Worm (Caenorhabditis elegans) whole organism, young adult: ENCODE results near the gene F20D6.2.

Experiments
- B0261.1 ChIP-seq: sonication (generic microtip); optimal IDR thresholded peaks from 2 replicates; lab custom pipeline; 2016; ENCODE audit warnings: mild to moderate bottlenecking, missing genetic modification characterization, moderate library complexity, missing compliant biosample characterization
- D2030.7 ChIP-seq: fragments of 200-800 bp; sonication (Bioruptor generic); IDR thresholded peaks from 2 replicates; pipeline ENCODE4 v1.3.6; 2022; ENCODE audit warnings: missing genetic modification reagents, missing genetic modification characterization, missing compliant biosample characterization
- F22D6.2 ChIP-seq: sonication (generic microtip); optimal IDR thresholded peaks from 2 replicates; lab custom pipeline; 2016; ENCODE audit warnings: mild to moderate bottlenecking, missing genetic modification characterization, missing compliant biosample characterization
- F57C9.4 ChIP-seq: sonication (generic microtip); optimal IDR thresholded peaks from 2 replicates; lab custom pipeline; 2017; ENCODE audit warnings: mild to moderate bottlenecking, missing genetic modification characterization, missing compliant biosample characterization
- Y56A3A.18 ChIP-seq: fragments of 200-800 bp; sonication (Bioruptor generic); IDR thresholded peaks from 2 replicates; pipeline ENCODE4 v1.3.6; 2022; ENCODE audit warnings: missing genetic modification reagents, missing genetic modification characterization, missing compliant biosample characterization
- Y67H2A.10 ChIP-seq: fragments of 200-800 bp; sonication (Bioruptor generic); conservative IDR thresholded peaks from 2 replicates; pipeline ENCODE4 v1.3.6; 2022; ENCODE audit warnings: missing genetic modification reagents, missing genetic modification characterization, missing compliant biosample characterization
- Y79H2A.3 ChIP-seq: fragments of 200-800 bp; sonication (Bioruptor generic); conservative IDR thresholded peaks from 2 replicates; pipeline ENCODE4 v1.3.6; 2022; ENCODE audit warnings: missing genetic modification reagents, missing genetic modification characterization, missing compliant biosample characterization
- aptf-3 ChIP-seq: fragments of 200-800 bp; sonication (Bioruptor generic); IDR thresholded peaks from 2 replicates; pipeline ENCODE4 v1.3.6; 2022; ENCODE audit warnings: missing genetic modification characterization, missing compliant biosample characterization
- atf-7 ChIP-seq: sonication (generic microtip); optimal IDR thresholded peaks from 2 replicates; lab custom pipeline; 2017; ENCODE audit warnings: mild to moderate bottlenecking, missing genetic modification characterization, missing compliant biosample characterization
- attf-3 ChIP-seq: fragments of 200-800 bp; sonication (Bioruptor generic); conservative IDR thresholded peaks from 2 replicates; pipeline ENCODE4 v1.3.6; 2022; ENCODE audit warnings: missing genetic modification reagents, missing genetic modification characterization, missing compliant biosample characterization
- cebp-1 ChIP-seq, 2 experiments: fragments of 200-800 bp in 1 of 2; sonication (Bioruptor generic) in 1 of 2; sonication (generic microtip) in 1 of 2; IDR thresholded peaks in 1 of 2; optimal IDR thresholded peaks in 1 of 2; 2 replicates each; pipeline versions ENCODE4 v1.3.6 to Lab custom; 2017 to 2022; ENCODE audit warnings: missing compliant biosample characterization in 2 of 2, missing genetic modification characterization in 2 of 2, mild to moderate bottlenecking in 1 of 2, missing genetic modification reagents in 1 of 2, moderate library complexity in 1 of 2
- cebp-2 ChIP-seq: fragments of 200-800 bp; sonication (Bioruptor generic); IDR thresholded peaks from 2 replicates; pipeline ENCODE4 v1.3.6; 2022; ENCODE audit warnings: missing genetic modification characterization, missing compliant biosample characterization
- ceh-27 ChIP-seq: fragments of 200-800 bp; sonication (Bioruptor generic); optimal IDR thresholded peaks from 2 replicates; lab custom pipeline; 2018; ENCODE audit warnings: mild to moderate bottlenecking, missing genetic modification characterization, moderate library complexity, missing compliant biosample characterization
- ceh-91 ChIP-seq: fragments of 200-800 bp; sonication (Bioruptor generic); IDR thresholded peaks from 2 replicates; pipeline ENCODE4 v1.3.6; 2022; ENCODE audit warnings: missing genetic modification reagents, missing genetic modification characterization, missing compliant biosample characterization
- chd-7 ChIP-seq: sonication (generic microtip); optimal IDR thresholded peaks from 2 replicates; lab custom pipeline; 2016; ENCODE audit warnings: mild to moderate bottlenecking, missing genetic modification characterization, moderate library complexity, missing compliant biosample characterization
- dox-1 ChIP-seq: fragments of 200-800 bp; sonication (Bioruptor generic); IDR thresholded peaks from 2 replicates; pipeline ENCODE4 v1.3.6; 2022; ENCODE audit warnings: missing genetic modification reagents, missing genetic modification characterization, missing compliant biosample characterization
- egrh-3 ChIP-seq: fragments of 200-800 bp; sonication (Bioruptor generic); IDR thresholded peaks from 2 replicates; pipeline ENCODE4 v1.3.6; 2022; ENCODE audit warnings: missing genetic modification reagents, missing genetic modification characterization, missing compliant biosample characterization
- ekl-4 ChIP-seq: fragments of 200-800 bp; sonication (Bioruptor generic); IDR thresholded peaks from 2 replicates; pipeline ENCODE4 v1.3.6; 2022; ENCODE audit warnings: missing genetic modification reagents, missing genetic modification characterization, missing compliant biosample characterization
- ets-4 ChIP-seq: fragments of 200-800 bp; sonication (Bioruptor generic); optimal IDR thresholded peaks from 2 replicates; lab custom pipeline; 2018; ENCODE audit warnings: mild to moderate bottlenecking, missing genetic modification characterization, missing compliant biosample characterization
- hlh-12 ChIP-seq: sonication (generic microtip); optimal IDR thresholded peaks from 2 replicates; lab custom pipeline; 2016; ENCODE audit warnings: missing genetic modification characterization, missing compliant biosample characterization
- hmg-1.2 ChIP-seq: fragments of 200-800 bp; sonication (Bioruptor generic); IDR thresholded peaks from 2 replicates; pipeline ENCODE4 v1.3.6; 2022; ENCODE audit warnings: missing genetic modification reagents, missing genetic modification characterization, missing compliant biosample characterization
- hrde-1 ChIP-seq: sonication (generic microtip); optimal IDR thresholded peaks from 2 replicates; lab custom pipeline; 2016; ENCODE audit warnings: missing genetic modification characterization, mild to moderate bottlenecking, missing compliant biosample characterization, moderate library complexity, missing genotype, missing genetic modification reagents, borderline replicate concordance
- let-607 ChIP-seq, 2 experiments: fragments of 200-800 bp in 1 of 2; sonication (Bioruptor generic) in 1 of 2; sonication (generic microtip) in 1 of 2; optimal IDR thresholded peaks; 2 replicates each; lab custom pipeline; 2016 to 2018; ENCODE audit warnings: mild to moderate bottlenecking in 2 of 2, missing compliant biosample characterization in 2 of 2, missing genetic modification characterization in 2 of 2, moderate library complexity in 2 of 2, missing genotype in 1 of 2
- lin-40 ChIP-seq: sonication (generic microtip); optimal IDR thresholded peaks from 2 replicates; lab custom pipeline; 2016; ENCODE audit warnings: missing genetic modification characterization, mild to moderate bottlenecking, missing compliant biosample characterization, missing genotype, missing genetic modification reagents
- lsl-1 ChIP-seq: fragments of 200-800 bp; sonication (Bioruptor generic); optimal IDR thresholded peaks from 2 replicates; lab custom pipeline; 2018; ENCODE audit warnings: mild to moderate bottlenecking, missing genetic modification characterization, moderate library complexity, missing compliant biosample characterization
- madf-10 ChIP-seq: sonication (generic microtip); optimal IDR thresholded peaks from 2 replicates; lab custom pipeline; 2016; ENCODE audit warnings: mild to moderate bottlenecking, missing genetic modification characterization, missing compliant biosample characterization
- madf-3 ChIP-seq: fragments of 200-800 bp; sonication (Bioruptor generic); IDR thresholded peaks from 2 replicates; pipeline ENCODE4 v1.3.6; 2022; ENCODE audit warnings: missing genetic modification reagents, missing genetic modification characterization, missing compliant biosample characterization
- nhr-120 ChIP-seq: fragments of 200-800 bp; sonication (Bioruptor generic); IDR thresholded peaks from 2 replicates; pipeline ENCODE4 v1.3.6; 2022; ENCODE audit warnings: missing genetic modification characterization, missing compliant biosample characterization
- nhr-80 ChIP-seq: sonication (generic microtip); optimal IDR thresholded peaks from 2 replicates; lab custom pipeline; 2016; ENCODE audit warnings: missing genetic modification characterization, missing compliant biosample characterization
- sdz-38 ChIP-seq: sonication (generic microtip); optimal IDR thresholded peaks from 2 replicates; lab custom pipeline; 2016; ENCODE audit warnings: missing genotype, missing genetic modification characterization, missing compliant biosample characterization
- sea-2 ChIP-seq: fragments of 200-800 bp; sonication (Bioruptor generic); IDR thresholded peaks from 2 replicates; pipeline ENCODE4 v1.3.6; 2022; ENCODE audit warnings: missing genetic modification characterization, missing compliant biosample characterization
- snpc-1.1 ChIP-seq: sonication (generic microtip); optimal IDR thresholded peaks from 2 replicates; lab custom pipeline; 2017; ENCODE audit warnings: missing genetic modification characterization, mild to moderate bottlenecking, missing compliant biosample characterization, antibody characterized with exemption, moderate library complexity, missing genotype, missing genetic modification reagents; ENCODE audit not compliant: insufficient read depth
- snpc-4 ChIP-seq, 5 experiments: fragments of 150-350 bp in 1 of 5; sonication (generic microtip) in 4 of 5; optimal IDR thresholded peaks; 2 replicates each; lab custom pipeline; 2014 to 2018; ENCODE audit warnings: missing genetic modification characterization in 5 of 5, missing biosample characterization in 3 of 5, antibody characterized with exemption in 2 of 5, mild to moderate bottlenecking in 2 of 5, missing compliant biosample characterization in 2 of 5, missing genotype in 2 of 5, moderate library complexity in 2 of 5, missing genetic modification reagents in 1 of 5
- tbp1 ChIP-seq: fragments of 200-800 bp; sonication (Bioruptor generic); optimal IDR thresholded peaks from 2 replicates; lab custom pipeline; 2018; ENCODE audit warnings: mild to moderate bottlenecking, missing genetic modification characterization, missing compliant biosample characterization
- tlf-1 ChIP-seq: fragments of 200-800 bp; sonication (Bioruptor generic); optimal IDR thresholded peaks from 2 replicates; lab custom pipeline; 2018; ENCODE audit warnings: mild to moderate bottlenecking, missing genetic modification characterization, missing compliant biosample characterization
- unc-62 ChIP-seq: fragments of 150-350 bp; optimal IDR thresholded peaks from 2 replicates; lab custom pipeline; 2014; ENCODE audit warnings: missing biosample characterization, missing genetic modification reagents, missing genetic modification characterization
- zim-3 ChIP-seq: sonication (generic microtip); optimal IDR thresholded peaks from 2 replicates; lab custom pipeline; 2017; ENCODE audit warnings: mild to moderate bottlenecking, missing genetic modification characterization, moderate library complexity, missing compliant biosample characterization
- ztf-22 ChIP-seq: fragments of 200-800 bp; sonication (Bioruptor generic); optimal IDR thresholded peaks from 2 replicates; lab custom pipeline; 2018; ENCODE audit warnings: mild to moderate bottlenecking, missing genetic modification characterization, moderate library complexity, missing compliant biosample characterization
- ztf-3 ChIP-seq: fragments of 200-800 bp; sonication (Bioruptor generic); optimal IDR thresholded peaks from 2 replicates; lab custom pipeline; 2018; ENCODE audit warnings: mild to moderate bottlenecking, missing genetic modification characterization, missing compliant biosample characterization

F20D6.2 gene

DNA sequence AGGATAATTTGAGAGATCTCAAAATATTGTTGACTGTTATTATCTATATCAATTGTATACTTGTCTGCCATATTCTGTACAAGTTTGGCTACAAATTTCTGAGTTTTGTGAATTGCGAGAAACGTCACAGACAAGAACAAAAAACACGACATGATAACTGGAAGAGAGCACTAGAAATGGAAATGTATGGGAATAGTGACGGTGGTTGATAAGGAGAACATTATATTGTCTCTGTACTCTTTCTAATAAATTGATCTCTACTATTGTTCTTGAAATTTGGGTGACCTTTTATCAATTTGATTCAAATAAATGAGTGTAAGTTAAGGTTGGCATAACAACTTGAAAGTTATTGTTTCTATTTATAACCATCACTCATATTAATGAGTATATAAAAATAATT, 27.0 kb downstream of the F20D6.2 start:
- TF ChIP-seq madf-3 (GFP tag; lab: Robert Waterston, UW) (no peak), Y56A3A.18 (GFP tag; lab: Robert Waterston, UW) (no peak), nhr-80 (peak; percentile 67)

DNA sequence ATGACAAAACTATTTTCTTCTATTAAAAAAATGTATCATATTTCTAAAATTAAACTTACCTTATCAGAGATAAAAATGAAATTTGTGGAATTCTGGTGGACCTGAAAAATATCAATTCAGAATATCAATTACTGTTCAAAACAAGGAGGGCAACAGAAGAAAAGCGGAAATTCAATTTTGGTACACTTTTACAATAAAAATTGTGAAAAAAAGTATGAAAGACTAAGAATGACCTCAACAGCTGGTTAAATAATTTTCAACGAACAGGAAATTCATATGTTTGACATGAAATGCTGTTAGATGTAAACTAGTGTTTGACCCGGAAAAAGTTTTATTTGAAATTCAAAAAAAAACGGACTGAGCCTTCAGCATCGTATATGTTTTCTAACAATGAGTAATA, 28.0 kb downstream of the F20D6.2 start, which contains the start of gene K07C11.7:
Gene K07C11.7 (minus strand): TSS at position 101 of the 400 bp plus-strand sequence.
- no peak for TF ChIP-seq chd-7 (tag; lab: Kevin White, UChicago)
- no peak for TF ChIP-seq ztf-22 (GFP tag; lab: Kevin White, UChicago)
- no peak for TF ChIP-seq madf-10 (tag; lab: Kevin White, UChicago)
- TF ChIP-seq ztf-3 (GFP tag; lab: Kevin White, UChicago): no peak
- no peak for TF ChIP-seq nhr-120 (GFP tag; lab: Robert Waterston, UW)
- no peak for TF ChIP-seq lin-40 (tag; lab: Kevin White, UChicago)

DNA sequence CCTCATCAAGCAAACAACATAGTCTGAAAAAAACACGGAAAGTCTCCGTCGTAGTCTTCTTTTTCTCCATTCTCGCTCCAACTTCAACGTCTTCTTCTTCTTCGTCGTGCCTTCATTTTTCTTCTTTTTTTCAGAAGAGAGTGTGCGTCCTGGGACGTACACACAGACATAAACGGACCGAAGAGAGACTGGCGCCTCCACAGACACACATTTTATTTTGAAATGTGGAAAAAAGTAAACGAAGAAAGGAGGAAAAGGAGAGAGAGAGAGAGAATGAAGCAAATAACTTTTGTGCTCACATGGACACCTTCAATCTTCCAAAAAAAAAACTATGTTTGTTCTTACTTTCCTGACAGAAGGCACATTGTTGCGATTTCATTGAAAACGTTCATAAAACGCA, 29.3 kb downstream of the F20D6.2 start:
- TF ChIP-seq cebp-1 (GFP tag; IDR thresholded peaks at IDR 0.05; lab: Robert Waterston, UW) (no peak), cebp-1 (tag; optimal IDR thresholded peaks at IDR 0.05; lab: Kevin White, UChicago) (peak; percentile 1), egrh-3 (no peak)
- TF ChIP-seq, all 124 proteins: peak for 1

DNA sequence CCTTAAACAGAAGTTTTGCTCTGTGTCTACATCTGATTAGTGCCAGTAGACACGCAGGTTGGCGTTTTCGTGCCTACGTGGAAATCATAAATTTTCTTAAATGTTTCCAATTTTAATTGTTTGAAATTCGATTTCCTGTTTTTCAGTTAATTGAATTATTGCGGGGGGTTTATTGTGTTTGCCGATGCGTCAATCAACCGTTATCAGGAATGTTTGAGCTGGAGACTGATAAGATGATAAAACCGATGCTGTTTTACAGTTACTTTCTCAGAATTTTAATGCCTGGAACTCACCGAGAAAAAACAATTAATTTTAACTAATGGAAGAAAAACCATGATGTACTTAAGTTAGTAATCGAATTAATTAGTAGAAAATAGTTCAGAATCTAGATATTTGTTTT, 31.3 kb downstream of the F20D6.2 start:
- TF ChIP-seq snpc-1.1 (tag; lab: Kevin White, UChicago): no peak
- TF ChIP-seq lsl-1 (GFP tag; lab: Kevin White, UChicago): no peak
- TF ChIP-seq Y79H2A.3 (GFP tag; lab: Robert Waterston, UW): no peak
- TF ChIP-seq hmg-1.2 (GFP tag; lab: Robert Waterston, UW): no peak
- TF ChIP-seq sea-2 (GFP tag; lab: Robert Waterston, UW): no peak
- TF ChIP-seq snpc-4 (GFP tag; optimal IDR thresholded peaks at IDR 0.05; lab: Kevin White, UChicago): no peak
- peak in 1 of 4 experiments; percentile 11 for TF ChIP-seq snpc-4 (tag; optimal IDR thresholded peaks at IDR 0.05; lab: Kevin White, UChicago)
- no peak for TF ChIP-seq ekl-4 (GFP tag; lab: Robert Waterston, UW)
- no peak for TF ChIP-seq F22D6.2
- TF ChIP-seq tbp1 (GFP tag; lab: Kevin White, UChicago): no peak
- TF ChIP-seq, all 124 proteins: peak for 1

DNA sequence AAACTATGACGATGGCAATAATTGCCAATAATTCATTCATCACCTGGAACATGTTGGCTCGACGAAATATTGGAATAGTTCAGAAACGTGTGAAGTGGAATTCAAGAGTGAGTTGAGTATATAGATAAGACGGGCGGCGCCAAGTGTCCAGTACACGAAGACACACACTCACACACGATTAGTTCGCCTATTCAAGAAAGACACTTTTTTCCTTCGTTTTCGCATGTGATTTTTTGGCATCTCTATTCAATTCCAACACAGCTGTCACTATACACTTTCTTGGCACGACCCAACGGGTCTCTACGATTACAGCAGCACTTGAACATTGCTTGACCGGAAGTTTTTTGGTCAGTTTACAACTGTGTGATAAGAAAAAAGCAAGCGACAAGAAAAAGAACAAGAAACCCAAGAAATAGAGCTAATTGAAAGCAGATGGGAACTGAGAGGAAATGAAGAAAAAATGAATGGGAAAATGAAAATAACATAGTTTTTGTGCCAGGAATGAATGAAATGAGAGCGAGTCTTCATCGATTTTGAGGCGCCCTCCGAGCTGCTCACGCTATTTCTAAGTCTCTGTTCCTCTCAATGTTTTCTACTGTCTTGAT, 31.9 kb downstream of the F20D6.2 start, which contains the start of gene K07C11.8:
Gene K07C11.8 (minus strand): TSS at position 224 of the 605 bp plus-strand sequence.
- peak; percentile 13 to 74 for TF ChIP-seq let-607 (tag; optimal IDR thresholded peaks at IDR 0.05; lab: Kevin White, UChicago)
- TF ChIP-seq zim-3 (tag; lab: Kevin White, UChicago): no peak
- no peak for TF ChIP-seq snpc-4 (GFP tag; optimal IDR thresholded peaks at IDR 0.05; lab: Kevin White, UChicago)
- TF ChIP-seq snpc-4 (tag; optimal IDR thresholded peaks at IDR 0.05; lab: Kevin White, UChicago): peak in 1 of 4 experiments; percentile 20
- no peak for TF ChIP-seq cebp-1 (GFP tag; IDR thresholded peaks at IDR 0.05; lab: Robert Waterston, UW)
- TF ChIP-seq cebp-1 (tag; optimal IDR thresholded peaks at IDR 0.05; lab: Kevin White, UChicago): peak; percentile 15
- no peak for TF ChIP-seq ceh-91 (GFP tag; lab: Robert Waterston, UW)
- no peak for TF ChIP-seq hrde-1 (tag; lab: Kevin White, UChicago)
- no peak for TF ChIP-seq tlf-1 (GFP tag; lab: Kevin White, UChicago)
- TF ChIP-seq B0261.1: no peak
- no peak for TF ChIP-seq hlh-12 (tag; lab: Kevin White, UChicago)
- no peak for TF ChIP-seq ekl-4 (GFP tag; lab: Robert Waterston, UW)
- TF ChIP-seq Y67H2A.10 (GFP tag; lab: Robert Waterston, UW): no peak
- no peak for TF ChIP-seq sea-2 (GFP tag; lab: Robert Waterston, UW)
- TF ChIP-seq dox-1: peak; percentile 35; the same call in 1 of the 2 replicates
- no peak for TF ChIP-seq F57C9.4 (tag; lab: Kevin White, UChicago)
- TF ChIP-seq ets-4: peak; percentile 5
- no peak for TF ChIP-seq attf-3
- no peak for TF ChIP-seq sdz-38 (tag; lab: Kevin White, UChicago)
- no peak for TF ChIP-seq aptf-3 (GFP tag; lab: Robert Waterston, UW)
- no peak for TF ChIP-seq unc-62
- TF ChIP-seq ceh-27 (GFP tag; lab: Kevin White, UChicago): peak; percentile 35
- TF ChIP-seq D2030.7 (GFP tag; lab: Robert Waterston, UW): no peak
- no peak for TF ChIP-seq cebp-2 (GFP tag; lab: Robert Waterston, UW)
- peak; percentile 49 for TF ChIP-seq atf-7
